Worm (Caenorhabditis elegans) whole organism, late embryonic: ENCODE measurements around the gene T22B2.5.

Source experiments
- K09A11.1 ChIP-seq: sonication (generic microtip); optimal IDR thresholded peaks from 2 replicates; lab custom pipeline; 2017; ENCODE audit warnings: antibody characterized with exemption, mild to moderate bottlenecking, missing genetic modification characterization, missing compliant biosample characterization; ENCODE audit not compliant: insufficient read depth
- ama-1 ChIP-seq: fragments of 150-350 bp; optimal IDR thresholded peaks from 2 replicates; lab custom pipeline; 2014
- ceh-31 ChIP-seq: sonication (generic microtip); optimal IDR thresholded peaks from 2 replicates; lab custom pipeline; 2016; ENCODE audit warnings: missing genetic modification characterization, missing compliant biosample characterization
- nhr-11 ChIP-seq: fragments of 150-350 bp; optimal IDR thresholded peaks from 2 replicates; lab custom pipeline; 2014; ENCODE audit warnings: missing biosample characterization, missing genetic modification characterization
- pat-9 ChIP-seq: fragments of 200-800 bp; sonication (Bioruptor generic); optimal IDR thresholded peaks from 2 replicates; lab custom pipeline; 2018; ENCODE audit warnings: mild to moderate bottlenecking, missing genetic modification characterization, moderate library complexity, missing compliant biosample characterization
- pha-4 ChIP-seq: fragments of 150-350 bp; optimal IDR thresholded peaks from 2 replicates; lab custom pipeline; 2018; ENCODE audit warnings: missing biosample characterization, missing genetic modification reagents, missing genetic modification characterization
- rnt-1 ChIP-seq: sonication (generic microtip); optimal IDR thresholded peaks from 2 replicates; lab custom pipeline; 2016; ENCODE audit warnings: missing genetic modification characterization, missing compliant biosample characterization
- sox-2 ChIP-seq: fragments of 200-800 bp; sonication (Bioruptor generic); IDR thresholded peaks from 2 replicates; pipeline ENCODE4 v1.3.6; 2022; ENCODE audit warnings: missing genetic modification reagents, missing genetic modification characterization, missing compliant biosample characterization
- unc-55 ChIP-seq: sonication (generic microtip); optimal IDR thresholded peaks from 2 replicates; lab custom pipeline; 2017; ENCODE audit warnings: missing biosample characterization, missing genetic modification reagents, missing genetic modification characterization

- TF ChIP-seq sox-2 (GFP tag; lab: Robert Waterston, UW) = no peak
- TF ChIP-seq ama-1 = no peak
- TF ChIP-seq nhr-11 (tag; lab: Kevin White, UChicago) = no peak
- TF ChIP-seq rnt-1 = no peak
- TF ChIP-seq pat-9 (tag; lab: Kevin White, UChicago) = no peak
- TF ChIP-seq K09A11.1 (tag; lab: Kevin White, UChicago) = no peak
- TF ChIP-seq unc-55 (GFP tag; lab: Kevin White, UChicago) = no peak
- no peak for TF ChIP-seq ceh-31
- no peak for TF ChIP-seq pha-4 (tag; lab: Kevin White, UChicago)
Measured at ce11 chrX:3875714-3876113, 35.5 kb downstream of the T22B2.5 start.
